Worm (Caenorhabditis elegans) whole organism, L4 larva: Measurements from ENCODE around the gene kars-1.

Source experiments
- T20F7.1 ChIP-seq: fragments of 200-800 bp; sonication (Bioruptor generic); optimal IDR thresholded peaks from 2 replicates; lab custom pipeline; 2018; ENCODE audit warnings: mild to moderate bottlenecking, missing genetic modification characterization, missing compliant biosample characterization
- ceh-28 ChIP-seq: fragments of 150-350 bp; optimal IDR thresholded peaks from 2 replicates; lab custom pipeline; 2014; ENCODE audit warnings: missing biosample characterization, missing genetic modification reagents, missing genetic modification characterization
- dpl-1 ChIP-seq: fragments of 150-350 bp; optimal IDR thresholded peaks from 2 replicates; lab custom pipeline; 2014; ENCODE audit warnings: missing biosample characterization, missing genetic modification reagents, missing genetic modification characterization
- dve-1 ChIP-seq: sonication (generic microtip); optimal IDR thresholded peaks from 2 replicates; lab custom pipeline; 2017; ENCODE audit warnings: antibody characterized with exemption, mild to moderate bottlenecking, missing genetic modification characterization, missing compliant biosample characterization; ENCODE audit not compliant: insufficient read depth
- egl-27 ChIP-seq: sonication (generic microtip); optimal IDR thresholded peaks from 3 replicates; lab custom pipeline; 2017; ENCODE audit warnings: missing biosample characterization, missing genetic modification reagents, missing genetic modification characterization
- egl-43 ChIP-seq: fragments of 200-800 bp; sonication (Bioruptor generic); IDR thresholded peaks from 2 replicates; pipeline ENCODE4 v1.3.6; 2022; ENCODE audit warnings: missing genetic modification reagents, missing genetic modification characterization, missing compliant biosample characterization
- fkh-10 ChIP-seq: fragments of 150-350 bp; optimal IDR thresholded peaks from 2 replicates; lab custom pipeline; 2014; ENCODE audit warnings: missing biosample characterization, missing genetic modification reagents, missing genetic modification characterization
- gei-8 ChIP-seq: fragments of 200-800 bp; sonication (Bioruptor generic); optimal IDR thresholded peaks from 2 replicates; lab custom pipeline; 2018; ENCODE audit warnings: mild to moderate bottlenecking, missing genetic modification characterization, missing compliant biosample characterization
- hlh-11 ChIP-seq: fragments of 200-800 bp; sonication (Bioruptor generic); optimal IDR thresholded peaks from 2 replicates; lab custom pipeline; 2018; ENCODE audit warnings: mild to moderate bottlenecking, missing genetic modification characterization, missing compliant biosample characterization
- lir-3 ChIP-seq: sonication (generic microtip); optimal IDR thresholded peaks from 2 replicates; lab custom pipeline; 2016; ENCODE audit warnings: mild to moderate bottlenecking, missing genetic modification characterization, missing compliant biosample characterization
- lsy-2 ChIP-seq, 2 experiments: fragments of 150-350 bp in 1 of 2; sonication (generic microtip) in 1 of 2; optimal IDR thresholded peaks; 2 replicates each; lab custom pipeline; 2014 to 2017; ENCODE audit warnings: missing biosample characterization in 2 of 2, missing genetic modification characterization in 2 of 2
- nhr-76 ChIP-seq: fragments of 150-350 bp; optimal IDR thresholded peaks from 2 replicates; lab custom pipeline; 2014; ENCODE audit warnings: missing biosample characterization, missing genetic modification characterization
- snpc-4 ChIP-seq: fragments of 150-350 bp; optimal IDR thresholded peaks from 2 replicates; lab custom pipeline; 2014; ENCODE audit warnings: missing biosample characterization, missing genetic modification characterization

DNA sequence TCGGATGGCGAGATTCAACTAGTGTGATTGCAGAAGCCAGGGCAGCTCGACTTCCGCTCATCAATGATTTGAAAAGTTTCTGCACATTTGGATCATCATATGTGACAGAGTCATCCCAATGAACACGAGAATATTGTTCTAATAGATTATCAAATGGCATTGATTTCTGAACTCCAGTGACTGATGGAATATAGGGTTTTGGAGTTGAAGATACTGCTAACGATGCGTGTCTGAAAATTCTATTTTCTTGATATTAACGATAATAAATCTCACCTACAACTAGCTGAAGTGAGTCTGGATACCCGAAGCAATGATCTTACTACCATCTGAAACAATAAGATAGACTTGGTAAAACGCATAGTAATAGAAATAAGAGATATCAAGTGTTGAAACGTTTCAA is 28.6 kb upstream of the kars-1 start, which contains the start of gene mmaa-1:
- TF ChIP-seq nhr-76 (tag; lab: Kevin White, UChicago) (no peak), lsy-2 (tag; optimal IDR thresholded peaks at IDR 0.05; lab: Kevin White, UChicago) (no peak), egl-27 (no peak), gei-8 (GFP tag; lab: Kevin White, UChicago) (no peak), snpc-4 (tag; lab: Kevin White, UChicago) (no peak), dpl-1 (no peak), T20F7.1 (GFP tag; lab: Kevin White, UChicago) (peak; percentile 59), lir-3 (no peak), dve-1 (tag; lab: Kevin White, UChicago) (no peak), ceh-28 (tag; lab: Kevin White, UChicago) (no peak), hlh-11 (no peak), fkh-10 (GFP tag; lab: Kevin White, UChicago) (no peak), egl-43 (no peak)
